Worm (Caenorhabditis elegans) whole organism, L4 larva: ENCODE measurements around the gene F35G2.3.
A peak's percentile ranks its signal among the peaks of the same experiment; 100 is the strongest.
"Not testable (repeated sequence)": the region's sequence is repeated elsewhere in the genome, so short reads cannot be mapped to it uniquely, and the experiment has no call there.

Experiments used
- F37D6.2 ChIP-seq: sonication (generic microtip); optimal IDR thresholded peaks from 2 replicates; lab custom pipeline; 2016; ENCODE audit warnings: mild to moderate bottlenecking, missing genetic modification characterization, missing compliant biosample characterization
- F49E8.2 ChIP-seq: sonication (generic microtip); optimal IDR thresholded peaks from 2 replicates; lab custom pipeline; 2016; ENCODE audit warnings: missing compliant biosample characterization, mild to moderate bottlenecking, missing genetic modification characterization, borderline replicate concordance
- Y48G9A.11 ChIP-seq: fragments of 200-800 bp; sonication (Bioruptor generic); IDR thresholded peaks from 2 replicates; pipeline ENCODE4 v1.3.6; 2022; ENCODE audit warnings: missing genetic modification reagents, missing genetic modification characterization, missing compliant biosample characterization
- ZK546.5 ChIP-seq, 2 experiments: sonication (generic microtip); optimal IDR thresholded peaks; 2 replicates each; lab custom pipeline; 2017; ENCODE audit warnings: missing biosample characterization in 2 of 2, missing genetic modification characterization in 2 of 2
- aha-1 ChIP-seq: fragments of 150-350 bp; peaks from one replicate; lab custom pipeline; 2014; ENCODE audit warnings: missing biosample characterization, missing genetic modification characterization
- ctbp-1 ChIP-seq: fragments of 200-800 bp; sonication (Bioruptor generic); IDR thresholded peaks from 2 replicates; pipeline ENCODE4 v1.3.6; 2022; ENCODE audit warnings: missing genetic modification reagents, missing genetic modification characterization, missing compliant biosample characterization
- daf-19 ChIP-seq: fragments of 200-800 bp; sonication (Bioruptor generic); conservative IDR thresholded peaks from 2 replicates; pipeline ENCODE4 v1.3.6; 2022; ENCODE audit warnings: missing genetic modification characterization, missing compliant biosample characterization
- dmd-6 ChIP-seq: fragments of 200-800 bp; sonication (Bioruptor generic); IDR thresholded peaks from 2 replicates; pipeline ENCODE4 v1.3.6; 2022; ENCODE audit warnings: missing genetic modification reagents, missing genetic modification characterization, missing compliant biosample characterization
- dmd-8 ChIP-seq: fragments of 200-800 bp; sonication (Bioruptor generic); IDR thresholded peaks from 2 replicates; pipeline ENCODE4 v1.3.6; 2022; ENCODE audit warnings: missing genetic modification characterization, missing compliant biosample characterization
- egl-27 ChIP-seq: sonication (generic microtip); optimal IDR thresholded peaks from 3 replicates; lab custom pipeline; 2017; ENCODE audit warnings: missing biosample characterization, missing genetic modification reagents, missing genetic modification characterization
- fkh-10 ChIP-seq: fragments of 150-350 bp; optimal IDR thresholded peaks from 2 replicates; lab custom pipeline; 2014; ENCODE audit warnings: missing biosample characterization, missing genetic modification reagents, missing genetic modification characterization
- hlh-11 ChIP-seq: fragments of 200-800 bp; sonication (Bioruptor generic); optimal IDR thresholded peaks from 2 replicates; lab custom pipeline; 2018; ENCODE audit warnings: mild to moderate bottlenecking, missing genetic modification characterization, missing compliant biosample characterization
- lim-7 ChIP-seq: fragments of 200-800 bp; sonication (Bioruptor generic); IDR thresholded peaks from 2 replicates; pipeline ENCODE4 v1.3.6; 2022; ENCODE audit warnings: missing genetic modification characterization, missing compliant biosample characterization
- lin-15B ChIP-seq: fragments of 150-350 bp; sonication (generic microtip); optimal IDR thresholded peaks from 3 replicates; lab custom pipeline; 2014; ENCODE audit warnings: missing biosample characterization, missing genetic modification characterization
- lin-29 ChIP-seq: fragments of 200-800 bp; sonication (Bioruptor generic); IDR thresholded peaks from 2 replicates; pipeline ENCODE4 v1.3.6; 2022; ENCODE audit warnings: missing genetic modification reagents, missing genetic modification characterization, missing compliant biosample characterization
- lin-38 ChIP-seq: fragments of 200-800 bp; sonication (Bioruptor generic); IDR thresholded peaks from 2 replicates; pipeline ENCODE4 v1.3.6; 2022; ENCODE audit warnings: missing genetic modification reagents, missing genetic modification characterization, missing compliant biosample characterization
- madf-5 ChIP-seq, 2 experiments: fragments of 200-800 bp; sonication (Bioruptor generic); IDR thresholded peaks; 2 replicates each; pipeline ENCODE4 v1.3.6; 2022; ENCODE audit warnings: missing compliant biosample characterization in 2 of 2, missing genetic modification characterization in 2 of 2
- nhr-10 ChIP-seq: fragments of 150-350 bp; optimal IDR thresholded peaks from 2 replicates; lab custom pipeline; 2014; ENCODE audit warnings: missing biosample characterization, missing genetic modification characterization
- nhr-48 ChIP-seq: sonication (generic microtip); optimal IDR thresholded peaks from 2 replicates; lab custom pipeline; 2016; ENCODE audit warnings: mild to moderate bottlenecking, missing genetic modification characterization, missing compliant biosample characterization
- php-3 ChIP-seq: fragments of 200-800 bp; sonication (Bioruptor generic); IDR thresholded peaks from 2 replicates; pipeline ENCODE4 v1.3.6; 2022; ENCODE audit warnings: missing genetic modification reagents, missing genetic modification characterization, missing compliant biosample characterization
- pqm-1 ChIP-seq: sonication (generic microtip); optimal IDR thresholded peaks from 2 replicates; lab custom pipeline; 2017; ENCODE audit warnings: missing biosample characterization, missing genetic modification characterization
- skn-1 ChIP-seq: fragments of 150-350 bp; optimal IDR thresholded peaks from 2 replicates; lab custom pipeline; 2014; ENCODE audit warnings: missing biosample characterization, missing genetic modification characterization
- snpc-1.2 ChIP-seq: fragments of 200-800 bp; sonication (Bioruptor generic); IDR thresholded peaks from 2 replicates; pipeline ENCODE4 v1.3.6; 2022; ENCODE audit warnings: missing genetic modification reagents, missing genetic modification characterization, missing compliant biosample characterization
- snpc-4 ChIP-seq: fragments of 150-350 bp; optimal IDR thresholded peaks from 2 replicates; lab custom pipeline; 2014; ENCODE audit warnings: missing biosample characterization, missing genetic modification characterization
- spr-1 ChIP-seq: sonication (generic microtip); optimal IDR thresholded peaks from 2 replicates; lab custom pipeline; 2016; ENCODE audit warnings: mild to moderate bottlenecking, missing genetic modification characterization, missing compliant biosample characterization
- unc-130 ChIP-seq: sonication (generic microtip); optimal IDR thresholded peaks from 2 replicates; lab custom pipeline; 2016; ENCODE audit warnings: missing genetic modification reagents, missing genetic modification characterization, missing compliant biosample characterization
- unc-39 ChIP-seq: sonication (generic microtip); optimal IDR thresholded peaks from 2 replicates; lab custom pipeline; 2017; ENCODE audit warnings: missing biosample characterization, missing genetic modification characterization
- unc-62 ChIP-seq, 3 experiments: fragments of 150-350 bp in 1 of 3; sonication (generic microtip); optimal IDR thresholded peaks in 2 of 3; peaks in 1 of 3; 1 replicate in 1 of 3; 2 replicates in 2 of 3; lab custom pipeline; 2014 to 2017; ENCODE audit warnings: missing biosample characterization in 3 of 3, missing genetic modification characterization in 3 of 3, missing genetic modification reagents in 3 of 3, missing genotype in 1 of 3
- zag-1 ChIP-seq: fragments of 150-350 bp; optimal IDR thresholded peaks from 2 replicates; lab custom pipeline; 2014; ENCODE audit warnings: missing biosample characterization, missing genetic modification characterization
- zfp-3 ChIP-seq: fragments of 200-800 bp; sonication (Bioruptor generic); conservative IDR thresholded peaks from 2 replicates; pipeline ENCODE4 v1.3.6; 2022; ENCODE audit warnings: missing genetic modification reagents, missing genetic modification characterization, missing compliant biosample characterization
- zip-11 ChIP-seq: fragments of 200-800 bp; sonication (Bioruptor generic); IDR thresholded peaks from 2 replicates; pipeline ENCODE4 v1.3.6; 2022; ENCODE audit warnings: missing genetic modification characterization, missing compliant biosample characterization
- ztf-11 ChIP-seq: fragments of 150-350 bp; optimal IDR thresholded peaks from 2 replicates; lab custom pipeline; 2014; ENCODE audit warnings: missing biosample characterization, missing genetic modification characterization

F35G2.3 gene

DNA sequence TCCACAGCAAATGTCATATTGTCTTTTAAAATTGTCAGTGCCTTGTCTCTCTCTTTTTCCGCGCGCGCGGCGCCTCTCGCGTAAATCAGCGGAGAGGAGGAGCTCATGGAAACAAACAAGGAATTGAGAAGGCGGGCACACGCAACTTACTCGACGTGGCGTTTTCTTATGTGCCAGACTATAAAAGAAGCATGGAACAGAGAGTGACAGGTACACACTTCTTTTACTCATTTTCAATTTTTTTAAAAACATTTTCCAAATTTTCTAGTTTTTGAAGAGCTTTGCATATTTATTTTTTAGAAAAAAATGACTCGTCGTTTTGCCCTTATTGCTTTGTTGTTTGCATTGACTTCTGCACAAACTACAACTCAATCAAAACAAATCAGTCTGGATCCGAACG lies 41.5 kb upstream of the F35G2.3 start, which contains the start of gene F20B10.3:
TSS of gene F20B10.3 (plus strand) at position 301 of the 400 bp plus-strand sequence.
- TF ChIP-seq pqm-1 (tag; lab: Kevin White, UChicago) (no peak), nhr-10 (tag; lab: Kevin White, UChicago) (no peak), fkh-10 (GFP tag; lab: Kevin White, UChicago) (no peak), dmd-8 (GFP tag; lab: Robert Waterston, UW) (no peak), zip-11 (GFP tag; lab: Robert Waterston, UW) (no peak), hlh-11 (no peak)

- 0 out of 2 replicates have a peak, but pooled peaks have one; percentile 40 for TF ChIP-seq lim-7 (GFP tag; lab: Robert Waterston, UW)
- peak in 1 of 2 experiments; percentile 78; a peak in 2 of 4 replicates for TF ChIP-seq madf-5 (GFP tag; IDR thresholded peaks at IDR 0.05; lab: Robert Waterston, UW)
Observed at ce11 chrIV:12170396-12170795, 39.0 kb upstream of the F35G2.3 start.

DNA sequence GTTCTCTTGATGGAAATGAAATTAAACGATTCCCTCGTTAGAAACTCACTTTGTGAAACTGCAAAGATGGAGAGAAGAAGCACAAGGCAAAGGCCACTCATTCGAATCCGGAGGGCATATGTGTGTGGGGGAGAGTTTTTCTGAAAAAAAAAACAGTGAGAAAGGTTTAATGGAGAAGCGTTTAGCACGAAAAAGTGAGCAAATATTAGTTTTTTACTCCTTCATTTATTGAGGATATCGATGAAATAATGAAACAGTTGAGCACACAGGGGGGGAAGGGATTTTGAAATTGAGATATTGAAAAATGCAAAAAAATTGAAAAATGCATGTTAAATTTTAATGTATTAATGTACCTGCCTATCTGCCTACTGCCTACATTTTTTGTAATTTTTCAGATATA lies 31.2 kb upstream of the F35G2.3 start, which contains the start of gene nlr-1:
TSS of gene nlr-1 (minus strand) at position 101 of the 400 bp plus-strand sequence.
- not testable (repeated sequence) for TF ChIP-seq ZK546.5 (tag; optimal IDR thresholded peaks at IDR 0.05; lab: Kevin White, UChicago); ztf-11; skn-1 (tag; lab: Kevin White, UChicago)
- TF ChIP-seq, all 104 proteins: peak for 0; not testable (repeated sequence) for 104

ce11 chrIV:12192104-12192763 lies 17.2 kb upstream of the F35G2.3 start:
- TF ChIP-seq unc-62 (GFP tag; optimal IDR thresholded peaks at IDR 0.05 in 1 of 2; lab: Kevin White, UChicago) (peak in 1 of 2 experiments; percentile 98), unc-62 (tag; optimal IDR thresholded peaks at IDR 0.05; lab: Kevin White, UChicago) (no peak), aha-1 (tag; lab: Kevin White, UChicago) (peak; percentile 25), zag-1 (tag; lab: Kevin White, UChicago) (no peak)

- TF ChIP-seq egl-27 (tag; lab: Kevin White, UChicago) (no peak), spr-1 (tag; lab: Kevin White, UChicago) (no peak), zfp-3 (GFP tag; lab: Robert Waterston, UW) (no peak), dmd-6 (no peak), pqm-1 (tag; lab: Kevin White, UChicago) (no peak), lin-38 (GFP tag; lab: Robert Waterston, UW) (no peak), unc-39 (tag; lab: Kevin White, UChicago) (no peak), lim-7 (GFP tag; lab: Robert Waterston, UW) (no peak), ctbp-1 (GFP tag; lab: Robert Waterston, UW) (no peak), lin-15B (no peak), lin-29 (GFP tag; lab: Robert Waterston, UW) (no peak), F37D6.2 (no peak), snpc-4 (no peak), daf-19 (no peak), unc-130 (GFP tag; lab: Kevin White, UChicago) (no peak), php-3 (GFP tag; lab: Robert Waterston, UW) (no peak)
Observed at ce11 chrIV:12193338-12193737, 16.1 kb upstream of the F35G2.3 start.

DNA sequence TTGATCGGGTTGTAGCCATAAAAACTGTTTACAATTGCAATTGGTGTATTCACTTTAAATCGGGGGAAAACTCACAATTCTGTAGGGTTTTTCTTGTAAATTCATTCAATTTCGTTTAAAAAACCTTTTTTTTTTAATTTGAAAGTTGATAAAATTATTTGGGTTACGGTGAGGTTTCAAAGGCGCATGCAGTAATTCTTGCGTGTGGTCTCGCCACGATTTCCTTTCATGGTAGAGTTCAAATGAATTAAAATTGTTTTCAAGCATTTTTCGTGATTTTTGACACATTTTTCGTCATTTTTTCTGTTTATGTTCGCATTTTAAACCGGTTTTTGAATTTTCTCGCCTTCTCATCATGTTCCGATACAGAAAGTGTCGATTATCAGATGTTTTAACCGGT lies 14.8 kb upstream of the F35G2.3 start:
- TF ChIP-seq Y48G9A.11, result peak; percentile 72; the same call in 1 of the 2 replicates
- TF ChIP-seq nhr-48 (tag; lab: Kevin White, UChicago), result no peak
- peak; percentile 39; the same call in 1 of the 2 replicates for TF ChIP-seq snpc-1.2 (GFP tag; lab: Robert Waterston, UW)
- peak; percentile 41 for TF ChIP-seq unc-130 (GFP tag; lab: Kevin White, UChicago)
- no peak for TF ChIP-seq ztf-11
- no peak for TF ChIP-seq F49E8.2 (tag; lab: Kevin White, UChicago)
